Fruit fly (Drosophila melanogaster) whole organism, embryonic: ENCODE data around the gene CG15629.

Experiments used
- ATbp ChIP-seq: fragments of 200-800 bp; sonication (Bioruptor generic); optimal IDR thresholded peaks from 2 replicates; lab custom pipeline; 2017; ENCODE audit warnings: missing biosample characterization, mild to moderate bottlenecking, missing genetic modification characterization, missing genetic modification reagents
- Atf6 ChIP-seq: fragments of 200-800 bp; sonication (Bioruptor generic); IDR thresholded peaks from 2 replicates; pipeline ENCODE4 v1.3.6; 2022; ENCODE audit warnings: missing biosample characterization, missing genetic modification characterization
- Bdp1 ChIP-seq: fragments of 200-800 bp; sonication (Bioruptor generic); optimal IDR thresholded peaks from 3 replicates; lab custom pipeline; 2016; ENCODE audit warnings: missing biosample characterization, missing genetic modification characterization
- CG10267 ChIP-seq: fragments of 200-800 bp; sonication (Bioruptor generic); optimal IDR thresholded peaks from 2 replicates; lab custom pipeline; 2018; ENCODE audit warnings: missing biosample characterization, mild to moderate bottlenecking, missing genetic modification characterization, moderate library complexity
- CG11504 ChIP-seq: fragments of 200-800 bp; sonication (Bioruptor generic); optimal IDR thresholded peaks from 3 replicates; lab custom pipeline; 2019; ENCODE audit warnings: missing biosample characterization, mild to moderate bottlenecking, missing genetic modification characterization, moderate library complexity
- CG12071 ChIP-seq: fragments of 200-800 bp; sonication (Bioruptor generic); optimal IDR thresholded peaks from 3 replicates; lab custom pipeline; 2018; ENCODE audit warnings: missing biosample characterization, mild to moderate bottlenecking, missing genetic modification characterization
- CG12769 ChIP-seq: fragments of 200-800 bp; sonication (Bioruptor generic); optimal IDR thresholded peaks from 2 replicates; lab custom pipeline; 2019; ENCODE audit warnings: missing biosample characterization, mild to moderate bottlenecking, missing genetic modification characterization, moderate library complexity
- CG13624 ChIP-seq: fragments of 200-800 bp; sonication (Bioruptor generic); optimal IDR thresholded peaks from 2 replicates; lab custom pipeline; 2016; ENCODE audit warnings: missing biosample characterization, missing genetic modification characterization
- CG13775 ChIP-seq: fragments of 200-800 bp; sonication (Bioruptor generic); optimal IDR thresholded peaks from 3 replicates; lab custom pipeline; 2017; ENCODE audit warnings: missing biosample characterization, mild to moderate bottlenecking, missing genetic modification characterization
- CG14965 ChIP-seq: fragments of 200-800 bp; sonication (Bioruptor generic); optimal IDR thresholded peaks from 2 replicates; lab custom pipeline; 2016; ENCODE audit warnings: missing biosample characterization, missing genetic modification characterization, borderline replicate concordance
- CG16813 ChIP-seq: fragments of 200-800 bp; sonication (Bioruptor generic); IDR thresholded peaks from 3 replicates; pipeline ENCODE4 v1.3.6; 2022; ENCODE audit warnings: missing biosample characterization, missing genetic modification characterization; ENCODE audit not compliant: partially characterized antibody
- CG18619 ChIP-seq: fragments of 200-800 bp; sonication (Bioruptor generic); optimal IDR thresholded peaks from 3 replicates; lab custom pipeline; 2017; ENCODE audit warnings: missing biosample characterization, mild to moderate bottlenecking, missing genetic modification characterization
- CG18764 ChIP-seq: fragments of 200-800 bp; sonication (Bioruptor generic); optimal IDR thresholded peaks from 3 replicates; lab custom pipeline; 2016; ENCODE audit warnings: missing biosample characterization, missing genetic modification characterization
- CG2120 ChIP-seq: fragments of 200-800 bp; sonication (Bioruptor generic); optimal IDR thresholded peaks from 3 replicates; lab custom pipeline; 2016; ENCODE audit warnings: missing biosample characterization, missing genetic modification characterization
- CG2199 ChIP-seq: fragments of 200-800 bp; sonication (Bioruptor generic); IDR thresholded peaks from 3 replicates; pipeline ENCODE4 v1.3.6; 2022; ENCODE audit warnings: missing biosample characterization, missing genetic modification characterization
- CG2875 ChIP-seq: fragments of 200-800 bp; sonication (Bioruptor generic); optimal IDR thresholded peaks from 2 replicates; lab custom pipeline; 2017; ENCODE audit warnings: missing biosample characterization, mild to moderate bottlenecking, missing genetic modification characterization, missing genetic modification reagents
- CG4282 ChIP-seq: fragments of 200-800 bp; sonication (Bioruptor generic); optimal IDR thresholded peaks from 2 replicates; lab custom pipeline; 2016; ENCODE audit warnings: missing biosample characterization, missing genetic modification characterization
- CG4854 ChIP-seq: fragments of 200-800 bp; sonication (Bioruptor generic); optimal IDR thresholded peaks from 2 replicates; lab custom pipeline; 2016; ENCODE audit warnings: missing biosample characterization, missing genetic modification characterization, inconsistent platforms
- CG6765 ChIP-seq: fragments of 200-800 bp; sonication (Bioruptor generic); optimal IDR thresholded peaks from 3 replicates; lab custom pipeline; 2017; ENCODE audit warnings: missing biosample characterization, mild to moderate bottlenecking, missing genetic modification characterization
- CG8359 ChIP-seq: fragments of 200-800 bp; sonication (Bioruptor generic); optimal IDR thresholded peaks from 2 replicates; lab custom pipeline; 2017; ENCODE audit warnings: missing biosample characterization, mild to moderate bottlenecking, missing genetic modification characterization, borderline replicate concordance
- CG8924 ChIP-seq: fragments of 200-800 bp; optimal IDR thresholded peaks from 3 replicates; lab custom pipeline; 2019; ENCODE audit warnings: missing biosample characterization, mild to moderate bottlenecking, missing genetic modification characterization, moderate library complexity
- Dp ChIP-seq: fragments of 200-800 bp; sonication (Bioruptor generic); optimal IDR thresholded peaks from 2 replicates; lab custom pipeline; 2018; ENCODE audit warnings: missing biosample characterization, mild to moderate bottlenecking, missing genetic modification characterization, moderate library complexity
- Fer3 ChIP-seq: fragments of 200-800 bp; sonication (Bioruptor generic); optimal IDR thresholded peaks from 2 replicates; lab custom pipeline; 2018; ENCODE audit warnings: missing biosample characterization, mild to moderate bottlenecking, missing genetic modification characterization, moderate library complexity
- HLH54F ChIP-seq: fragments of 200-800 bp; sonication (Bioruptor generic); optimal IDR thresholded peaks from 3 replicates; lab custom pipeline; 2016; ENCODE audit warnings: missing biosample characterization, missing genetic modification characterization
- Kr ChIP-seq: fragments of 200-800 bp; sonication (Bioruptor generic); optimal IDR thresholded peaks from 2 replicates; lab custom pipeline; 2017; ENCODE audit warnings: missing biosample characterization, mild to moderate bottlenecking, missing genetic modification characterization
- Myb ChIP-seq: fragments of 200-800 bp; sonication (Bioruptor generic); optimal IDR thresholded peaks from 2 replicates; lab custom pipeline; 2016; ENCODE audit warnings: missing biosample characterization, missing genetic modification characterization
- NC2β ChIP-seq: fragments of 200-800 bp; sonication (Bioruptor generic); optimal IDR thresholded peaks from 2 replicates; lab custom pipeline; 2016; ENCODE audit warnings: missing biosample characterization, missing genetic modification characterization
- Nf-YA ChIP-seq: fragments of 200-800 bp; sonication (Bioruptor generic); IDR thresholded peaks from 2 replicates; pipeline ENCODE4 v1.3.6; 2022; ENCODE audit warnings: missing biosample characterization, missing genetic modification characterization
- Nf-YB ChIP-seq: fragments of 200-800 bp; sonication (Bioruptor generic); optimal IDR thresholded peaks from 3 replicates; lab custom pipeline; 2019; ENCODE audit warnings: missing biosample characterization, mild to moderate bottlenecking, missing genetic modification characterization, moderate library complexity
- Opbp ChIP-seq: fragments of 200-800 bp; sonication (Bioruptor generic); IDR thresholded peaks from 3 replicates; pipeline ENCODE4 v1.3.6; 2022; ENCODE audit warnings: missing biosample characterization, missing genetic modification characterization; ENCODE audit not compliant: partially characterized antibody
- Vsx1 ChIP-seq: fragments of 200-800 bp; sonication (Bioruptor generic); optimal IDR thresholded peaks from 2 replicates; lab custom pipeline; 2017; ENCODE audit warnings: missing biosample characterization, mild to moderate bottlenecking, missing genetic modification characterization, missing genetic modification reagents
- Xrp1 ChIP-seq: fragments of 200-800 bp; sonication (Bioruptor generic); IDR thresholded peaks from 2 replicates; pipeline ENCODE4 v1.3.6; 2022; ENCODE audit warnings: missing biosample characterization, missing genetic modification characterization
- ap ChIP-seq: fragments of 200-800 bp; sonication (Bioruptor generic); IDR thresholded peaks from 2 replicates; pipeline ENCODE4 v1.3.6; 2022; ENCODE audit warnings: missing biosample characterization, missing genetic modification characterization
- ase ChIP-seq: fragments of 200-800 bp; sonication (Bioruptor generic); IDR thresholded peaks from 3 replicates; pipeline ENCODE4 v1.3.6; 2022; ENCODE audit warnings: missing biosample characterization, missing genetic modification characterization
- bcd ChIP-seq: fragments of 200-800 bp; sonication (Bioruptor generic); optimal IDR thresholded peaks from 2 replicates; lab custom pipeline; 2017; ENCODE audit warnings: missing biosample characterization, mild to moderate bottlenecking, missing genetic modification characterization
- cato ChIP-seq: fragments of 200-800 bp; sonication (Bioruptor generic); optimal IDR thresholded peaks from 2 replicates; lab custom pipeline; 2016; ENCODE audit warnings: missing biosample characterization, missing genetic modification characterization, borderline replicate concordance
- ind ChIP-seq: fragments of 200-800 bp; sonication (Bioruptor generic); optimal IDR thresholded peaks from 3 replicates; lab custom pipeline; 2016; ENCODE audit warnings: missing biosample characterization, missing genetic modification characterization
- pan ChIP-seq, 4 experiments: fragments of >200 bp in 3 of 4; fragments of 200-800 bp in 1 of 4; sonication (Bioruptor generic) in 1 of 4; optimal IDR thresholded peaks in 3 of 4; IDR thresholded peaks in 1 of 4; 2 replicates each; pipeline versions ENCODE4 v1.3.6 to Lab custom; 2017 to 2022; ENCODE audit warnings: missing biosample characterization in 2 of 4, missing genetic modification characterization in 2 of 4, mixed read lengths in 1 of 4
- pfk ChIP-seq: fragments of 200-800 bp; sonication (Bioruptor generic); optimal IDR thresholded peaks from 2 replicates; lab custom pipeline; 2018; ENCODE audit warnings: missing biosample characterization, mild to moderate bottlenecking, missing genetic modification characterization, moderate library complexity
- sc ChIP-seq, 3 experiments: fragments of >200 bp in 2 of 3; fragments of 200-800 bp in 1 of 3; sonication (Bioruptor generic) in 1 of 3; optimal IDR thresholded peaks; 2 replicates in 2 of 3; 3 replicates in 1 of 3; lab custom pipeline; 2017; ENCODE audit warnings: mild to moderate bottlenecking in 1 of 3, missing biosample characterization in 1 of 3, missing genetic modification characterization in 1 of 3, missing genetic modification reagents in 1 of 3
- scrt ChIP-seq: fragments of 200-800 bp; sonication (Bioruptor generic); optimal IDR thresholded peaks from 2 replicates; lab custom pipeline; 2018; ENCODE audit warnings: missing biosample characterization, mild to moderate bottlenecking, missing genetic modification characterization, moderate library complexity
- sd ChIP-seq: fragments of 200-800 bp; sonication (Bioruptor generic); optimal IDR thresholded peaks from 3 replicates; lab custom pipeline; 2018; ENCODE audit warnings: missing biosample characterization, mild to moderate bottlenecking, missing genetic modification characterization, moderate library complexity
- seq ChIP-seq: fragments of 200-800 bp; sonication (Bioruptor generic); IDR thresholded peaks from 2 replicates; pipeline ENCODE4 v1.3.6; 2022; ENCODE audit warnings: missing biosample characterization, missing genetic modification characterization
- slou ChIP-seq: fragments of 200-800 bp; sonication (Bioruptor generic); optimal IDR thresholded peaks from 3 replicates; lab custom pipeline; 2016; ENCODE audit warnings: missing biosample characterization, missing genetic modification characterization
- slp2 ChIP-seq: fragments of 200-800 bp; sonication (Bioruptor generic); optimal IDR thresholded peaks from 2 replicates; lab custom pipeline; 2016; ENCODE audit warnings: missing biosample characterization, missing genetic modification characterization
- tgo ChIP-seq: fragments of 200-800 bp; sonication (Bioruptor generic); IDR thresholded peaks from 3 replicates; pipeline ENCODE4 v1.3.6; 2022; ENCODE audit warnings: missing biosample characterization, missing genetic modification characterization
- tna ChIP-seq: fragments of 200-800 bp; sonication (Bioruptor generic); IDR thresholded peaks from 2 replicates; pipeline ENCODE4 v1.3.6; 2022; ENCODE audit warnings: missing biosample characterization, missing genetic modification characterization; ENCODE audit not compliant: partially characterized antibody

CG15629 gene

DNA sequence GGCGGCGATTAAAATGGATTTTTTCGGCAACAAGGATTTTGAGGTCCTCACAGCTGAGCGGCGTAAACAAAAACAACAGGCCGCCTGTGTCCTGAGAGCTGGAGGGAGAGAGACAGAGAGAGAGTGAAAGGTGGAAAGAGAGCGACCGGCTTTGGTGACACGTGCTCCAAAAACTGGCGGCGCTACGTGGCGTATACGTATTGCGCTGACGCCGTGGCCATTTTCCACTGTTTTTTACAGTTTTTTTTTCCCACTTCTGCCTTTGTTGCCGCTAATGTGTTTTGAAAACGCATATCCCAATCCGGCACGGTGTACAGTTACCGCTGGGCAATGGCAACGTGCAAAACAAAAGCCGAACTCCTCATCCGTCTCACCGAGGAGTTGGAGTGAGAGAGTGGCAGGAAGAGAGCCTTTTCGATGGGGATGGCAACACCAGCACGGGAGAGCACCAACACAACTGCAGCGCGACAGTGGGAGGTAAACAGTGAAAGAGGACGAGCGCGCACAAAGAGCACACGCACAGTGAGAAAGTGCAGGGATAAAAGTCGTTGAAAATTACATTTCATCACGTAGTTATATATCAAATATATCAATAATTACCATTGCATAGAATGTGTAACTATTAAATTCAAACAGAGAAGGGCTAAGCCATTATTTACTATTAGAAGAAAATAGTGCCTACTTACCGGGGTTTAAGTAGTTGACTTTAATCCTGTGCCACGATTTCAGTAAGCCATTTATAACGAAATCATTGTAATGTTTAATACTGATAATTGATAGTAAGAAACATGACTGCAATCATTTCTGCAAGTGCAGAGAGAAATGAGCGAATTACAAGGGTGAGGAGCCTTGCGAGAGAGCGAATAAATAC, 7.9 kb downstream of the CG15629 start (continued):
- TF ChIP-seq CG14965: no peak
- TF ChIP-seq tna (GFP tag; lab: Robert Waterston, UW): no peak
- no peak for TF ChIP-seq CG4854
- no peak for TF ChIP-seq Opbp (GFP tag; lab: Robert Waterston, UW)
- peak; percentile 11 for TF ChIP-seq Kr (GFP tag; lab: Kevin White, UChicago)
- TF ChIP-seq pfk (GFP tag; lab: Kevin White, UChicago): no peak
- peak; percentile 6; the same call in 1 of the 2 replicates for TF ChIP-seq seq (GFP tag; lab: Robert Waterston, UW)
- peak; percentile 51 for TF ChIP-seq slp2
- no peak for TF ChIP-seq pan (optimal IDR thresholded peaks at IDR 0.05; lab: Kevin White, UChicago)
- peak in 1 of 2 experiments; percentile 16 for TF ChIP-seq pan (GFP tag; optimal IDR thresholded peaks at IDR 0.05 in 1 of 2, IDR thresholded peaks at IDR 0.05 in 1 of 2)
- peak; percentile 66 for TF ChIP-seq CG18619
- TF ChIP-seq Fer3 (tag; lab: Kevin White, UChicago): no peak
- TF ChIP-seq CG12071 (GFP tag; lab: Kevin White, UChicago): peak; percentile 16
- TF ChIP-seq slou: peak; percentile 19
- no peak for TF ChIP-seq CG16813 (GFP tag; lab: Robert Waterston, UW)
- peak; percentile 72 for TF ChIP-seq CG13775 (GFP tag; lab: Kevin White, UChicago)
- no peak for TF ChIP-seq scrt (GFP tag; lab: Kevin White, UChicago)
- TF ChIP-seq ATbp: peak; percentile 25
- TF ChIP-seq CG2120: peak; percentile 66
- no peak for TF ChIP-seq sd
- peak; percentile 67 for TF ChIP-seq CG10267 (tag; lab: Kevin White, UChicago)
- TF ChIP-seq ap (GFP tag; lab: Robert Waterston, UW): no peak
- peak; percentile 68 for TF ChIP-seq CG12769 (tag; lab: Kevin White, UChicago)
- peak; percentile 19 for TF ChIP-seq Vsx1 (GFP tag; lab: Kevin White, UChicago)
- 0 out of 2 replicates have a peak, but pooled peaks have one; percentile 20 for TF ChIP-seq Nf-YA (GFP tag; lab: Robert Waterston, UW)
- peak; percentile 0 for TF ChIP-seq CG8359 (GFP tag; lab: Kevin White, UChicago)
- TF ChIP-seq cato (GFP tag; lab: Kevin White, UChicago): peak; percentile 24
- peak; percentile 80 for TF ChIP-seq CG8924 (tag; lab: Kevin White, UChicago)
- peak; percentile 5 for TF ChIP-seq Myb
- TF ChIP-seq NC2β (GFP tag; lab: Kevin White, UChicago): peak; percentile 15
- no peak for TF ChIP-seq HLH54F (GFP tag; lab: Kevin White, UChicago)
- TF ChIP-seq CG2199 (GFP tag; lab: Robert Waterston, UW): no peak
- no peak; the same call in 2 of the 3 replicates for TF ChIP-seq ase
- no peak for TF ChIP-seq Atf6 (GFP tag; lab: Robert Waterston, UW)
- TF ChIP-seq CG18764 (GFP tag; lab: Kevin White, UChicago): no peak
- peak; percentile 46 for TF ChIP-seq ind
- peak; percentile 38 for TF ChIP-seq Nf-YB
- TF ChIP-seq CG11504: no peak
- TF ChIP-seq CG4282: no peak
- TF ChIP-seq bcd: peak; percentile 18
- TF ChIP-seq CG6765: no peak
- peak; percentile 24 for TF ChIP-seq Bdp1 (GFP tag; lab: Kevin White, UChicago)
- no peak for TF ChIP-seq CG2875 (GFP tag; lab: Kevin White, UChicago)
- peak; percentile 38 for TF ChIP-seq tgo (GFP tag; lab: Robert Waterston, UW)
- TF ChIP-seq Xrp1 (GFP tag; lab: Robert Waterston, UW): peak; percentile 51
- TF ChIP-seq sc (optimal IDR thresholded peaks at IDR 0.05; lab: Kevin White, UChicago): no peak
- TF ChIP-seq sc (GFP tag; optimal IDR thresholded peaks at IDR 0.05; lab: Kevin White, UChicago): peak; percentile 70
- no peak for TF ChIP-seq Dp
- TF ChIP-seq CG13624 (GFP tag; lab: Kevin White, UChicago): no peak
